Fruit fly (Drosophila melanogaster): ENCODE measurements around the gene GstZ2.

GstZ2 gene

dm6 chr3R:9428988-9429387, 31.5 kb downstream of the GstZ2 start (continued):
- peak; percentile 71 for TF ChIP-seq CG12391 (tag; optimal IDR thresholded peaks at IDR 0.05)
- TF ChIP-seq en (GFP tag; optimal IDR thresholded peaks at IDR 0.05) = no peak
- peak; percentile 13 for TF ChIP-seq CG33213 (GFP tag; optimal IDR thresholded peaks at IDR 0.05)
- TF ChIP-seq MBD-R2 (GFP tag; IDR thresholded peaks at IDR 0.05) = peak; percentile 64; the same call in 1 of the 2 replicates
- TF ChIP-seq CG6689 (GFP tag; IDR thresholded peaks at IDR 0.05) = no peak
- TF ChIP-seq CG8944 (GFP tag; optimal IDR thresholded peaks at IDR 0.05) = peak; percentile 51
- peak; percentile 19; the same call in 1 of the 2 replicates for TF ChIP-seq CG6272 (GFP tag; IDR thresholded peaks at IDR 0.05)
- peak in 1 of 3 experiments; percentile 22 for TF ChIP-seq lola (GFP tag; optimal IDR thresholded peaks at IDR 0.05)
- TF ChIP-seq CG2712 (tag; optimal IDR thresholded peaks at IDR 0.05) = peak; percentile 50
- peak; percentile 92 for TF ChIP-seq CG13894 (tag; optimal IDR thresholded peaks at IDR 0.05)
- TF ChIP-seq Med (GFP tag) = peak; percentile 97
- no peak for TF ChIP-seq CG6791 (GFP tag; IDR thresholded peaks at IDR 0.05; ENCODE audit: partially characterized antibody)
- peak; percentile 31 for TF ChIP-seq CG5245 (GFP tag; optimal IDR thresholded peaks at IDR 0.05)
- peak; percentile 62; the same call in 1 of the 3 replicates for TF ChIP-seq otp (GFP tag; IDR thresholded peaks at IDR 0.05)
- TF ChIP-seq pros (GFP tag; optimal IDR thresholded peaks at IDR 0.05) = peak; percentile 51
- no peak for TF ChIP-seq h (optimal IDR thresholded peaks at IDR 0.05)
- no peak for TF ChIP-seq pnt (GFP tag; optimal IDR thresholded peaks at IDR 0.05)
- no peak for TF ChIP-seq Dip2 (GFP tag; IDR thresholded peaks at IDR 0.05)
- TF ChIP-seq ab (GFP tag; optimal IDR thresholded peaks at IDR 0.05) = no peak
- peak; percentile 64 for TF ChIP-seq HLH54F (GFP tag; optimal IDR thresholded peaks at IDR 0.05)
- TF ChIP-seq Mad (GFP tag; optimal IDR thresholded peaks at IDR 0.05) = peak; percentile 38
- peak; percentile 36 for TF ChIP-seq Hr3 (GFP tag; optimal IDR thresholded peaks at IDR 0.05)
- TF ChIP-seq CG15269 (tag; optimal IDR thresholded peaks at IDR 0.05) = peak; percentile 82
- no peak for TF ChIP-seq stwl (tag; optimal IDR thresholded peaks at IDR 0.05)
- TF ChIP-seq CG7372 (GFP tag; IDR thresholded peaks at IDR 0.05) = peak; percentile 36; the same call in 1 of the 2 replicates
- peak; percentile 47; the same call in 1 of the 2 replicates for TF ChIP-seq cas (GFP tag; IDR thresholded peaks at IDR 0.05)
- TF ChIP-seq tgo (GFP tag; IDR thresholded peaks at IDR 0.05) = peak; percentile 21; the same call in 1 of the 3 replicates
- TF ChIP-seq Bteb2 (GFP tag; optimal IDR thresholded peaks at IDR 0.05) = peak; percentile 58
- no peak for TF ChIP-seq ssp (GFP tag; IDR thresholded peaks at IDR 0.05)
- TF ChIP-seq fd64A (GFP tag; optimal IDR thresholded peaks at IDR 0.05) = peak; percentile 58
- TF ChIP-seq CG2202 (tag; optimal IDR thresholded peaks at IDR 0.05) = peak; percentile 20
- TF ChIP-seq klu (GFP tag; IDR thresholded peaks at IDR 0.05) = no peak; the same call in 1 of the 2 replicates
- TF ChIP-seq sisA (GFP tag; IDR thresholded peaks at IDR 0.05) = peak; percentile 50; the same call in 1 of the 2 replicates
- TF ChIP-seq pho (GFP tag; optimal IDR thresholded peaks at IDR 0.05) = peak; percentile 66
- 0 out of 3 replicates have a peak, but pooled peaks have one; percentile 34 for TF ChIP-seq CG6175 (GFP tag; IDR thresholded peaks at IDR 0.05)
- no peak for TF ChIP-seq CG1602 (GFP tag; optimal IDR thresholded peaks at IDR 0.05)
- no peak for TF ChIP-seq CG3407 (GFP tag; optimal IDR thresholded peaks at IDR 0.05)
- 0 out of 2 replicates have a peak, but pooled peaks have one; percentile 35 for TF ChIP-seq ranshi (GFP tag; IDR thresholded peaks at IDR 0.05)
- TF ChIP-seq CG18619 (GFP tag; optimal IDR thresholded peaks at IDR 0.05) = peak; percentile 69
- TF ChIP-seq CG7556 (GFP tag; optimal IDR thresholded peaks at IDR 0.05) = peak; percentile 49
- peak; percentile 41 for TF ChIP-seq Nf-YB (GFP tag; optimal IDR thresholded peaks at IDR 0.05)
- peak; percentile 74 for TF ChIP-seq Xrp1 (GFP tag; IDR thresholded peaks at IDR 0.05)
- TF ChIP-seq CG30431 (GFP tag; optimal IDR thresholded peaks at IDR 0.05) = no peak
- no peak for TF ChIP-seq mld (GFP tag; IDR thresholded peaks at IDR 0.05; ENCODE audit: partially characterized antibody)
- TF ChIP-seq CG11085 (GFP tag; IDR thresholded peaks at IDR 0.05) = no peak
- TF ChIP-seq CG6854 (GFP tag; optimal IDR thresholded peaks at IDR 0.05) = peak; percentile 68
- no peak for TF ChIP-seq sr (GFP tag; IDR thresholded peaks at IDR 0.05)
- peak; percentile 41 for TF ChIP-seq fd96Cb (tag; optimal IDR thresholded peaks at IDR 0.05)
- TF ChIP-seq Ets97D (GFP tag; optimal IDR thresholded peaks at IDR 0.05) = no peak
- peak; percentile 19 for TF ChIP-seq CG3065 (GFP tag; optimal IDR thresholded peaks at IDR 0.05)
- TF ChIP-seq tin (GFP tag; optimal IDR thresholded peaks at IDR 0.05) = peak; percentile 39
- TF ChIP-seq bcd (GFP tag; optimal IDR thresholded peaks at IDR 0.05) = peak; percentile 52
